Worm (Caenorhabditis elegans) whole organism, L2 larva: ENCODE measurements around the gene nnt-1.

Experiments
- C34F6.9 ChIP-seq: fragments of 150-350 bp; optimal IDR thresholded peaks from 2 replicates; lab custom pipeline; 2014; ENCODE audit warnings: missing biosample characterization, missing genetic modification characterization
- R02D3.7 ChIP-seq: fragments of 150-350 bp; optimal IDR thresholded peaks from 2 replicates; lab custom pipeline; 2014; ENCODE audit warnings: missing biosample characterization, missing genetic modification characterization
- Y55F3AM.14 ChIP-seq: fragments of 200-800 bp; sonication (Bioruptor generic); optimal IDR thresholded peaks from 2 replicates; lab custom pipeline; 2018; ENCODE audit warnings: mild to moderate bottlenecking, missing genetic modification characterization, missing compliant biosample characterization
- ZK546.5 ChIP-seq: sonication (generic microtip); optimal IDR thresholded peaks from 2 replicates; lab custom pipeline; 2017; ENCODE audit warnings: missing biosample characterization, missing genetic modification characterization
- alr-1 ChIP-seq: fragments of 150-350 bp; optimal IDR thresholded peaks from 2 replicates; lab custom pipeline; 2014; ENCODE audit warnings: missing biosample characterization, missing genetic modification characterization
- ama-1 ChIP-seq: fragments of 150-350 bp; optimal IDR thresholded peaks from 2 replicates; lab custom pipeline; 2018; ENCODE audit warnings: inconsistent platforms
- blmp-1 ChIP-seq: sonication (generic microtip); optimal IDR thresholded peaks from 2 replicates; lab custom pipeline; 2017; ENCODE audit warnings: missing genetic modification characterization, mild to moderate bottlenecking, missing compliant biosample characterization, antibody characterized with exemption, moderate library complexity; ENCODE audit not compliant: insufficient read depth
- ceh-82 ChIP-seq: fragments of 150-350 bp; optimal IDR thresholded peaks from 2 replicates; lab custom pipeline; 2014; ENCODE audit warnings: missing biosample characterization, missing genetic modification characterization
- crh-2 ChIP-seq: sonication (generic microtip); optimal IDR thresholded peaks from 2 replicates; lab custom pipeline; 2017; ENCODE audit warnings: missing biosample characterization, missing genetic modification characterization
- dmd-4 ChIP-seq: sonication (generic microtip); optimal IDR thresholded peaks from 2 replicates; lab custom pipeline; 2017; ENCODE audit warnings: missing biosample characterization, missing genetic modification characterization
- egl-27 ChIP-seq: sonication (generic microtip); optimal IDR thresholded peaks from 3 replicates; lab custom pipeline; 2017; ENCODE audit warnings: missing biosample characterization, missing genetic modification reagents, missing genetic modification characterization
- elt-1 ChIP-seq: fragments of 150-350 bp; optimal IDR thresholded peaks from 2 replicates; lab custom pipeline; 2014; ENCODE audit warnings: missing biosample characterization, missing genetic modification characterization
- fos-1 ChIP-seq: fragments of 150-350 bp; optimal IDR thresholded peaks from 2 replicates; lab custom pipeline; 2014; ENCODE audit warnings: missing biosample characterization, missing genetic modification characterization
- gmeb-1 ChIP-seq: fragments of 150-350 bp; optimal IDR thresholded peaks from 2 replicates; lab custom pipeline; 2014; ENCODE audit warnings: missing biosample characterization, missing genetic modification characterization
- lin-13 ChIP-seq: fragments of 150-350 bp; optimal IDR thresholded peaks from 2 replicates; lab custom pipeline; 2014; ENCODE audit warnings: missing biosample characterization, missing genetic modification reagents, missing genetic modification characterization
- lin-39 ChIP-seq: fragments of 150-350 bp; optimal IDR thresholded peaks from 2 replicates; lab custom pipeline; 2014; ENCODE audit warnings: missing biosample characterization, missing genetic modification reagents, missing genetic modification characterization
- mab-5 ChIP-seq: fragments of 150-350 bp; optimal IDR thresholded peaks from 2 replicates; lab custom pipeline; 2014; ENCODE audit warnings: missing biosample characterization, missing genetic modification characterization
- nhr-10 ChIP-seq: sonication (generic microtip); optimal IDR thresholded peaks from 2 replicates; lab custom pipeline; 2017; ENCODE audit warnings: missing biosample characterization, missing genetic modification characterization
- nhr-21 ChIP-seq: fragments of 150-350 bp; optimal IDR thresholded peaks from 2 replicates; lab custom pipeline; 2014; ENCODE audit warnings: missing biosample characterization, missing genetic modification characterization
- nhr-23 ChIP-seq: fragments of 150-350 bp; optimal IDR thresholded peaks from 2 replicates; lab custom pipeline; 2014; ENCODE audit warnings: missing biosample characterization, missing genetic modification reagents, missing genetic modification characterization
- nhr-237 ChIP-seq: fragments of 150-350 bp; optimal IDR thresholded peaks from 2 replicates; lab custom pipeline; 2014; ENCODE audit warnings: missing biosample characterization, missing genetic modification characterization
- nhr-25 ChIP-seq: fragments of 150-350 bp; sonication (generic microtip); optimal IDR thresholded peaks from 3 replicates; lab custom pipeline; 2014; ENCODE audit warnings: missing biosample characterization, missing genetic modification characterization
- nhr-6 ChIP-seq: fragments of 150-350 bp; optimal IDR thresholded peaks from 2 replicates; lab custom pipeline; 2014; ENCODE audit warnings: missing biosample characterization, missing genetic modification characterization
- nhr-77 ChIP-seq: fragments of 150-350 bp; optimal IDR thresholded peaks from 2 replicates; lab custom pipeline; 2014; ENCODE audit warnings: missing biosample characterization, missing genetic modification characterization
- peb-1 ChIP-seq: fragments of 150-350 bp; optimal IDR thresholded peaks from 2 replicates; lab custom pipeline; 2014; ENCODE audit warnings: missing biosample characterization, missing genetic modification characterization
- sem-4 ChIP-seq: fragments of 150-350 bp; optimal IDR thresholded peaks from 2 replicates; lab custom pipeline; 2014; ENCODE audit warnings: missing biosample characterization, missing genetic modification reagents, missing genetic modification characterization
- sma-3 ChIP-seq: sonication (generic microtip); optimal IDR thresholded peaks from 2 replicates; lab custom pipeline; 2016; ENCODE audit warnings: missing genetic modification reagents, missing genetic modification characterization, missing compliant biosample characterization
- sma-9 ChIP-seq, 2 experiments: fragments of 150-350 bp in 1 of 2; sonication (generic microtip) in 1 of 2; optimal IDR thresholded peaks; 2 replicates each; lab custom pipeline; 2014 to 2016; ENCODE audit warnings: missing genetic modification characterization in 2 of 2, mild to moderate bottlenecking in 1 of 2, missing biosample characterization in 1 of 2, missing compliant biosample characterization in 1 of 2, missing genetic modification reagents in 1 of 2, moderate library complexity in 1 of 2
- unc-62 ChIP-seq: fragments of 150-350 bp; optimal IDR thresholded peaks from 2 replicates; lab custom pipeline; 2014; ENCODE audit warnings: missing biosample characterization, missing genetic modification reagents, missing genetic modification characterization
- zag-1 ChIP-seq: fragments of 150-350 bp; optimal IDR thresholded peaks from 2 replicates; lab custom pipeline; 2014; ENCODE audit warnings: missing biosample characterization, missing genetic modification characterization
- ztf-1 ChIP-seq: fragments of 200-800 bp; sonication (Bioruptor generic); conservative IDR thresholded peaks from 2 replicates; pipeline ENCODE4 v1.3.6; 2022; ENCODE audit warnings: missing genetic modification characterization, missing compliant biosample characterization
- ztf-11 ChIP-seq: sonication (generic microtip); optimal IDR thresholded peaks from 2 replicates; lab custom pipeline; 2017; ENCODE audit warnings: missing biosample characterization, missing genetic modification characterization
- ztf-4 ChIP-seq: fragments of 150-350 bp; optimal IDR thresholded peaks from 2 replicates; lab custom pipeline; 2014; ENCODE audit warnings: missing biosample characterization, missing genetic modification characterization

The nnt-1 gene

DNA sequence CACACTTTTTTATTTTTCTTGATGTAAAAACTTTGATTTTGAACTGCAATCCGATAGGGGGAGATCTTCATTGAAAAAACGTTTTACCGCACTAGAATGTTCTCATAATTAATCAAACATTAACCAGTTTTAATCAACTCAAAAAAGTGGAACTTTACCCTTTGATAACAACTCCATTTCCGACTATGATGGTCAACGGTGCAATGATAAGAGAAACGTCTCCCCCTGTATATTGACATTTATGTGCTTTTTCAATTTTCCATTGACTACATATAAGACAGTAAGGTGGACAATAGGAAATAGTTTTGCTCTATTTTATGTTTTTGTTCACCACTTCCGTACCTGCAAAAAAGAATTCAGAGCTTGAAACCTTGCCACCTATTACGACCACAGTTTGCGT, 23.7 kb upstream of the nnt-1 start:
- TF ChIP-seq nhr-23 (tag; lab: Kevin White, UChicago), result no peak
- TF ChIP-seq fos-1, result peak; percentile 74
- TF ChIP-seq peb-1, result no peak
- peak; percentile 10 for TF ChIP-seq crh-2 (tag; lab: Kevin White, UChicago)
- no peak for TF ChIP-seq C34F6.9 (tag; lab: Kevin White, UChicago)
- TF ChIP-seq sma-9 (GFP tag; optimal IDR thresholded peaks at IDR 0.05; lab: Kevin White, UChicago), result peak; percentile 44
- no peak for TF ChIP-seq sma-9 (tag; optimal IDR thresholded peaks at IDR 0.05; lab: Kevin White, UChicago)
- TF ChIP-seq unc-62, result no peak

DNA sequence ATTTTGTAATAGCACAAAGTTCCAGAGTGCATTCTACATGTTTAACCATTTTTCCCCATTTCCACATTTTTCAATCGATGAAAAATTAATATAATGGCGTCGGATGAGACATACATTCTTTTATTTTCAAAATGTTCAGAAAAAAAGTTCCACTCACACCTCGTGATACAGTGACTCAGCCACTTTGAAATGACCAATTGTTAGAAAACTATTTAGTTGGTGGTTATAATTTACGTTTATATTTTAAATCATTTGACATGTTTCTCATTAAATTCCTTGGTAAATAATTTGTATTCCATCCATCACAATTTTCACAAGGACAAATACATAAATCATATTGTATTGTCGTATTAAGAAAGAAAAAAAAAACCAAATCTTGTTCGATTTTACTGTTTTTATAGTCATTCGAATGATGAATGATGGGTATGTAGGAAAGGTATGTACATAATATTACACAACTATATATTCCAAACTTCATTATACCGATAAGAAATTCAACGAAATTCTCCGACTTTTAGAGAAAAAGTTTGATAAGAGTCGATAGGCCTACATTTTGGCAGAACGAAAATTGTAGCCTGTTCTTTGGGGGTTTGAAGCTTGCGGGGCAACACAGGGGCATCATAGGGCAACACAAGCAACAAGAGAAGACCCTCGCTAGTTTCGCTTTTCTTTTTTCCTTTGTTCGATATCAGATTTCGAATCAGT, 21.6 kb upstream of the nnt-1 start:
- TF ChIP-seq Y55F3AM.14 (GFP tag; lab: Kevin White, UChicago) (no peak), nhr-25 (tag; lab: Kevin White, UChicago) (peak; percentile 48), fos-1 (peak; percentile 65), blmp-1 (peak; percentile 16)

DNA sequence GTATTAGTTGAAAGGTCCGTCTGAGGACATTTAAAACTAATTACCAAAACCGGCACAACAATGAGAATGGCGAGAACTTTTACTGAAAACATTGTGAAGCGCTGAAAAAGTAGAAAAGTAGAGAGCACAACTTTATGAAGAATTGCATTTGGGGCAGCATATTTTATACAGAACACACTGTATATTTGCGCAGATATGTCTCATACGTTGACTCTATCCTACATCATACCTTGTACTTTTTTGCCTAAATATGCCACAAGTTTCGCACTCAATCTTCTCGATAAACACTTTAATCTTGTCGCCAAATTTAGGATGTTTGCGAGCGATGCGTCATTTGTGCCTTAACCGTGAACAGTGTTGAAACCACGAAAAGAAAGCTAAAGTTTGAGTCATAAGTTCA, 18.8 kb upstream of the nnt-1 start, which contains the start of gene C15H9.11:
C15H9.11 (minus strand) TSS at position 101 of the 400 bp plus-strand sequence.
- no peak for TF ChIP-seq ceh-82 (tag; lab: Kevin White, UChicago)
- no peak for TF ChIP-seq ZK546.5
- TF ChIP-seq peb-1, result no peak
- no peak for TF ChIP-seq sma-9 (GFP tag; optimal IDR thresholded peaks at IDR 0.05; lab: Kevin White, UChicago)
- no peak for TF ChIP-seq sma-9 (tag; optimal IDR thresholded peaks at IDR 0.05; lab: Kevin White, UChicago)
- no peak for TF ChIP-seq alr-1
- TF ChIP-seq sem-4 (tag; lab: Kevin White, UChicago), result no peak
- no peak for TF ChIP-seq gmeb-1
- no peak for TF ChIP-seq mab-5 (tag; lab: Kevin White, UChicago)
- TF ChIP-seq nhr-23 (tag; lab: Kevin White, UChicago), result no peak
- TF ChIP-seq nhr-237 (tag; lab: Kevin White, UChicago), result no peak
- no peak for TF ChIP-seq blmp-1
- TF ChIP-seq elt-1 (tag; lab: Kevin White, UChicago), result no peak
- no peak for TF ChIP-seq nhr-6 (tag; lab: Kevin White, UChicago)

DNA sequence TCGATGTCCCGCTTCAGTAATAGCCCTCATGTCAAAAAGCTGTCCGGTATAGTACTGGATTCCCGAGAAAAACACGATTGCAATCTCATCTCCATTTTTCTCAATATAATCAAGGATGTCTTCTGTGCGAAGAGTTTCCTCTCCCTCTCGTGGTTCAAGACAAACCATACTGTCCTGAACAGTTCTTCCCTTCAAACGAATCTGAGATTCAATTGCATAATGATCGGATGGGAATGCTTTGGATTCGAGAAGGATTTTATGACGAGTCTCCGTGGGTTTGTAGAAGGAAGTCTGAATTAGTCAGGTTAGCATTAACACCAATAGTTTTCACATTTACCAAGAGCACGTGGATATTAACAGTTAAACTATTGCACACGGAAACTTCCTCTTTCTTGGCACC, 14.1 kb upstream of the nnt-1 start:
- TF ChIP-seq nhr-77, result no peak
- TF ChIP-seq ztf-11 (tag; lab: Kevin White, UChicago), result no peak
- TF ChIP-seq nhr-10 (tag; lab: Kevin White, UChicago), result no peak
- no peak for TF ChIP-seq lin-13 (GFP tag; lab: Kevin White, UChicago)
- TF ChIP-seq R02D3.7 (tag; lab: Kevin White, UChicago), result no peak
- TF ChIP-seq sma-3, result no peak
- no peak for TF ChIP-seq sma-9 (GFP tag; optimal IDR thresholded peaks at IDR 0.05; lab: Kevin White, UChicago)
- no peak for TF ChIP-seq sma-9 (tag; optimal IDR thresholded peaks at IDR 0.05; lab: Kevin White, UChicago)
- no peak for TF ChIP-seq elt-1 (tag; lab: Kevin White, UChicago)
- no peak for TF ChIP-seq ZK546.5

DNA sequence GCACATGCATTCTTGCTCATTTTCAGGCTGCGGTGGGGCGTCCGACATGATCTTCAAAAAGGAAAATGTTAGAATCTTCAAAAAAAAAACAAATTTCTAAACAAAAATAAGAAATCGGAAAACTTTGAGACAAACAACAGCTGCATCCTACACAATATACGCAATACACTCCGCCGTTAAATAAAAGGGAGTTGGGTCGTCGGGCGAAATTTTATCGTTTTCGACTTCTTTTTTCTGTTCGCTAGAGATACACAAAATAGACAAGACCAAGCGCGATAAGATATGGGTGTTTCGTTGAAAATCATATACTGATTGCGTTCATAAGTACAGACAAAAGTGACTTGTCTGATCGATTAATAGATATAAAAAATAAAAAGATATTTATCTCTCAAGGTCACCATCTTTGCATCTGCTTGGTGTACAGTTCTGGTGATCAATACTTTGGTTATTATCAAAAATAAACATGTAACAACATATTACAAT, 12.8 kb upstream of the nnt-1 start, which contains the start of gene kynu-1:
kynu-1 (minus strand) TSS at position 51 of the 483 bp plus-strand sequence.
- TF ChIP-seq gmeb-1, result peak; percentile 0
- TF ChIP-seq fos-1, result peak; percentile 54
- peak; percentile 42 for TF ChIP-seq blmp-1
- no peak for TF ChIP-seq nhr-6 (tag; lab: Kevin White, UChicago)
- no peak for TF ChIP-seq zag-1 (tag; lab: Kevin White, UChicago)
- peak; percentile 8 for TF ChIP-seq egl-27 (tag; lab: Kevin White, UChicago)
- TF ChIP-seq ztf-4 (tag; lab: Kevin White, UChicago), result no peak
- TF ChIP-seq lin-39, result no peak
- peak; percentile 27 for TF ChIP-seq nhr-21 (tag; lab: Kevin White, UChicago)
- no peak for TF ChIP-seq ama-1 (lab: Kevin White, UChicago)
- TF ChIP-seq ztf-1 (GFP tag; lab: Robert Waterston, UW), result no peak
- TF ChIP-seq dmd-4 (tag; lab: Kevin White, UChicago), result no peak
- no peak for TF ChIP-seq peb-1
- TF ChIP-seq unc-62, result no peak
- no peak for TF ChIP-seq nhr-23 (tag; lab: Kevin White, UChicago)
- no peak for TF ChIP-seq Y55F3AM.14 (GFP tag; lab: Kevin White, UChicago)
- peak; percentile 56 for TF ChIP-seq sma-9 (GFP tag; optimal IDR thresholded peaks at IDR 0.05; lab: Kevin White, UChicago)
- no peak for TF ChIP-seq sma-9 (tag; optimal IDR thresholded peaks at IDR 0.05; lab: Kevin White, UChicago)
- peak; percentile 26 for TF ChIP-seq sma-3
- no peak for TF ChIP-seq nhr-77
- TF ChIP-seq nhr-25 (tag; lab: Kevin White, UChicago), result peak; percentile 31
